Fruit fly (Drosophila melanogaster) whole organism, embryonic: ENCODE data around the gene nAChRalpha7.

Experiments
- Adf1 ChIP-seq: fragments of 200-800 bp; sonication (Bioruptor generic); IDR thresholded peaks from 2 replicates; pipeline ENCODE4 v1.3.6; 2022; ENCODE audit warnings: missing biosample characterization, missing genetic modification characterization
- Atf6 ChIP-seq: fragments of 200-800 bp; sonication (Bioruptor generic); IDR thresholded peaks from 2 replicates; pipeline ENCODE4 v1.3.6; 2022; ENCODE audit warnings: missing biosample characterization, missing genetic modification characterization
- CG3407 ChIP-seq: fragments of 200-800 bp; sonication (Bioruptor generic); optimal IDR thresholded peaks from 2 replicates; lab custom pipeline; 2018; ENCODE audit warnings: missing biosample characterization, mild to moderate bottlenecking, missing genetic modification characterization
- CG4404 ChIP-seq: fragments of 200-800 bp; sonication (Bioruptor generic); IDR thresholded peaks from 2 replicates; pipeline ENCODE4 v1.3.6; 2022; ENCODE audit warnings: missing biosample characterization, missing genetic modification characterization
- CG4617 ChIP-seq: fragments of 200-800 bp; sonication (Bioruptor generic); optimal IDR thresholded peaks from 3 replicates; lab custom pipeline; 2016; ENCODE audit warnings: missing biosample characterization, missing genetic modification characterization, borderline replicate concordance
- HLH3B ChIP-seq: fragments of 200-800 bp; sonication (Bioruptor generic); IDR thresholded peaks from 2 replicates; pipeline ENCODE4 v1.3.6; 2022; ENCODE audit warnings: missing biosample characterization, missing genetic modification characterization
- NC2α ChIP-seq: fragments of 200-800 bp; sonication (Bioruptor generic); optimal IDR thresholded peaks from 2 replicates; lab custom pipeline; 2016; ENCODE audit warnings: missing biosample characterization, missing genetic modification characterization
- Ssrp ChIP-seq: fragments of 200-800 bp; sonication (Bioruptor generic); optimal IDR thresholded peaks from 2 replicates; lab custom pipeline; 2018; ENCODE audit warnings: missing biosample characterization, mild to moderate bottlenecking, missing genetic modification characterization, moderate library complexity
- Xbp1 ChIP-seq: fragments of 200-800 bp; sonication (Bioruptor generic); optimal IDR thresholded peaks from 3 replicates; lab custom pipeline; 2016; ENCODE audit warnings: missing biosample characterization, mild to moderate bottlenecking, missing genetic modification characterization
- aop ChIP-seq: fragments of 200-800 bp; sonication (Bioruptor generic); IDR thresholded peaks from 2 replicates; pipeline ENCODE4 v1.3.6; 2022; ENCODE audit warnings: missing biosample characterization, missing genetic modification characterization
- dati ChIP-seq: fragments of 200-800 bp; sonication (Bioruptor generic); IDR thresholded peaks from 2 replicates; pipeline ENCODE4 v1.3.6; 2022; ENCODE audit warnings: missing biosample characterization, missing genetic modification characterization
- sqz ChIP-seq: fragments of 200-800 bp; sonication (Bioruptor generic); optimal IDR thresholded peaks from 3 replicates; lab custom pipeline; 2018; ENCODE audit warnings: missing biosample characterization, mild to moderate bottlenecking, missing genetic modification characterization
- wdn ChIP-seq: fragments of 200-800 bp; sonication (Bioruptor generic); IDR thresholded peaks from 2 replicates; pipeline ENCODE4 v1.3.6; 2022; ENCODE audit warnings: missing biosample characterization, missing genetic modification characterization
- zfh2 ChIP-seq: fragments of 200-800 bp; sonication (Bioruptor generic); optimal IDR thresholded peaks from 2 replicates; lab custom pipeline; 2016; ENCODE audit warnings: missing biosample characterization, missing genetic modification characterization

DNA sequence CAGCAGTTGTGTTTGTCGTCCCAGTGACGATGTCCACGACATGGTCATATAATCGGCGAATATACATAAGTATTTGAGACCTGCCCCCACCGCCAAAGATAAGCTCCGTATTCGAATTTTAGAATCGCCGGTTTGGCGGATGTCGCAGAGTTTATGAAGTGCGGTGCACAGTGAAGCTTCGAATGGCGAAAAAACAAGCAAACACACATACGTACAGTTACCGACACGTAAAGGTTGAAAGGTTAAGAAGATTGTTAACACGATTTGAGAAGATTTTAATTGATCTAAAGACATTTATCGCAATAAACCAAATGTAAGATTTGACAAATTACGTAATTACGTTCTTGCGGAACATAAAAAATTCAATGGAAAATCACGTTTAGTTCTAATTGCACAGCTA is 38.6 kb downstream of the nAChRalpha7 start:
- TF ChIP-seq wdn (GFP tag; lab: Robert Waterston, UW) (no peak), Ssrp (tag; lab: Kevin White, UChicago) (no peak), aop (GFP tag; lab: Robert Waterston, UW) (no peak), zfh2 (GFP tag; lab: Kevin White, UChicago) (no peak), NC2α (GFP tag; lab: Kevin White, UChicago) (no peak), CG4404 (GFP tag; lab: Robert Waterston, UW) (no peak), sqz (GFP tag; lab: Kevin White, UChicago) (no peak), Xbp1 (GFP tag; lab: Kevin White, UChicago) (no peak), dati (no peak), Adf1 (GFP tag; lab: Robert Waterston, UW) (no peak), HLH3B (no peak), CG3407 (no peak), Atf6 (GFP tag; lab: Robert Waterston, UW) (no peak), CG4617 (GFP tag; lab: Kevin White, UChicago) (no peak)
